Worm (Caenorhabditis elegans) whole organism, midembryonic: ENCODE results near the gene Y55F3AM.5.

Experiments used
- cog-1 ChIP-seq: sonication (generic microtip); optimal IDR thresholded peaks from 2 replicates; lab custom pipeline; 2016; ENCODE audit warnings: missing genetic modification characterization, missing compliant biosample characterization
- flt-1 ChIP-seq: fragments of 200-800 bp; sonication (Bioruptor generic); IDR thresholded peaks from 2 replicates; pipeline ENCODE4 v1.3.6; 2022; ENCODE audit warnings: missing genetic modification characterization, missing compliant biosample characterization
- klf-2 ChIP-seq: fragments of 200-800 bp; sonication (Bioruptor generic); conservative IDR thresholded peaks from 2 replicates; pipeline ENCODE4 v1.3.6; 2022; ENCODE audit warnings: missing genetic modification reagents, missing genetic modification characterization, missing compliant biosample characterization
- med-1 ChIP-seq: sonication (generic microtip); optimal IDR thresholded peaks from 2 replicates; lab custom pipeline; 2017; ENCODE audit warnings: missing genetic modification characterization, mild to moderate bottlenecking, missing compliant biosample characterization, antibody characterized with exemption, missing genetic modification reagents; ENCODE audit not compliant: insufficient read depth
- ref-1 ChIP-seq: fragments of 200-800 bp; sonication (Bioruptor generic); conservative IDR thresholded peaks from 2 replicates; pipeline ENCODE4 v1.3.6; 2022; ENCODE audit warnings: missing genetic modification reagents, missing genetic modification characterization, missing compliant biosample characterization
- ztf-23 ChIP-seq: fragments of 200-800 bp; sonication (Bioruptor generic); IDR thresholded peaks from 2 replicates; pipeline ENCODE4 v1.3.6; 2022; ENCODE audit warnings: missing genetic modification reagents, missing genetic modification characterization, missing compliant biosample characterization

- TF ChIP-seq cog-1 (tag; lab: Kevin White, UChicago), result no peak
- no peak for TF ChIP-seq med-1 (GFP tag; lab: Kevin White, UChicago)
- no peak for TF ChIP-seq klf-2 (GFP tag; lab: Robert Waterston, UW)
- no peak for TF ChIP-seq ref-1 (GFP tag; lab: Robert Waterston, UW)
- no peak for TF ChIP-seq ztf-23
- no peak for TF ChIP-seq flt-1 (GFP tag; lab: Robert Waterston, UW)
Observed at ce11 chrIV:1006662-1007061, 7.6 kb downstream of the Y55F3AM.5 start.
